Worm (Caenorhabditis elegans) whole organism, L1 larva: ENCODE data around the gene nspc-9.
A peak's percentile ranks its signal among the peaks of the same experiment; 100 is the strongest.
"Not testable (repeated sequence)": the region's sequence is repeated elsewhere in the genome, so short reads cannot be mapped to it uniquely, and the experiment has no call there.

Experiments
- ama-1 ChIP-seq: fragments of 150-350 bp; optimal IDR thresholded peaks from 2 replicates; lab custom pipeline; 2014
- ceh-8 ChIP-seq: fragments of 200-800 bp; sonication (Bioruptor generic); optimal IDR thresholded peaks from 2 replicates; lab custom pipeline; 2018; ENCODE audit warnings: mild to moderate bottlenecking, missing genetic modification characterization, moderate library complexity, missing compliant biosample characterization
- ceh-82 ChIP-seq, 3 experiments: fragments of 150-350 bp in 1 of 3; sonication (generic microtip) in 2 of 3; optimal IDR thresholded peaks; 2 replicates each; lab custom pipeline; 2014 to 2017; ENCODE audit warnings: missing biosample characterization in 3 of 3, missing genetic modification characterization in 3 of 3
- efl-3 ChIP-seq: fragments of 200-800 bp; sonication (Bioruptor generic); optimal IDR thresholded peaks from 2 replicates; lab custom pipeline; 2018; ENCODE audit warnings: mild to moderate bottlenecking, missing genetic modification characterization, missing compliant biosample characterization
- egl-27 ChIP-seq, 2 experiments: fragments of 150-350 bp in 1 of 2; sonication (generic microtip); optimal IDR thresholded peaks; 3 replicates each; lab custom pipeline; 2017 to 2018; ENCODE audit warnings: missing biosample characterization in 2 of 2, missing genetic modification characterization in 2 of 2, missing genetic modification reagents in 2 of 2
- elt-2 ChIP-seq: sonication (generic microtip); optimal IDR thresholded peaks from 2 replicates; lab custom pipeline; 2016; ENCODE audit warnings: missing genetic modification characterization, mild to moderate bottlenecking, inconsistent platforms, missing compliant biosample characterization, missing genetic modification reagents
- elt-3 ChIP-seq, 6 experiments: fragments of 150-350 bp in 1 of 6; sonication (generic microtip); optimal IDR thresholded peaks; 2 replicates each; lab custom pipeline; 2017 to 2018; ENCODE audit warnings: missing biosample characterization in 6 of 6, missing genetic modification characterization in 6 of 6, inconsistent platforms in 1 of 6
- fkh-10 ChIP-seq: sonication (generic microtip); optimal IDR thresholded peaks from 2 replicates; lab custom pipeline; 2017; ENCODE audit warnings: missing biosample characterization, missing genetic modification reagents, missing genetic modification characterization
- grh-1 ChIP-seq: fragments of 200-800 bp; sonication (Bioruptor generic); IDR thresholded peaks from 2 replicates; pipeline ENCODE4 v1.3.6; 2022; ENCODE audit warnings: missing genetic modification reagents, missing genetic modification characterization, missing compliant biosample characterization
- hlh-17 ChIP-seq: fragments of 200-800 bp; sonication (Bioruptor generic); optimal IDR thresholded peaks from 2 replicates; lab custom pipeline; 2018; ENCODE audit warnings: missing genetic modification characterization, mild to moderate bottlenecking, missing compliant biosample characterization, moderate library complexity, borderline replicate concordance
- hlh-4 ChIP-seq: sonication (generic microtip); optimal IDR thresholded peaks from 2 replicates; lab custom pipeline; 2016; ENCODE audit warnings: mild to moderate bottlenecking, missing genetic modification characterization, missing compliant biosample characterization
- lin-14 ChIP-seq: fragments of 200-800 bp; sonication (Bioruptor generic); optimal IDR thresholded peaks from 2 replicates; lab custom pipeline; 2018; ENCODE audit warnings: mild to moderate bottlenecking, missing genetic modification characterization, moderate library complexity, missing compliant biosample characterization
- lin-15B ChIP-seq: fragments of 150-350 bp; sonication (generic microtip); optimal IDR thresholded peaks from 3 replicates; lab custom pipeline; 2014; ENCODE audit warnings: missing biosample characterization, missing genetic modification characterization
- lin-39 ChIP-seq: fragments of 150-350 bp; optimal IDR thresholded peaks from 2 replicates; lab custom pipeline; 2014; ENCODE audit warnings: missing biosample characterization, missing genetic modification reagents, missing genetic modification characterization
- lir-3 ChIP-seq: sonication (generic microtip); optimal IDR thresholded peaks from 2 replicates; lab custom pipeline; 2016; ENCODE audit warnings: mild to moderate bottlenecking, missing genetic modification characterization, moderate library complexity, missing compliant biosample characterization; ENCODE audit not compliant: poor library complexity
- mep-1 ChIP-seq: fragments of 150-350 bp; optimal IDR thresholded peaks from 2 replicates; lab custom pipeline; 2014; ENCODE audit warnings: missing biosample characterization, missing genetic modification characterization
- nhr-11 ChIP-seq: fragments of 150-350 bp; optimal IDR thresholded peaks from 2 replicates; lab custom pipeline; 2014; ENCODE audit warnings: missing biosample characterization, missing genetic modification characterization
- nhr-237 ChIP-seq: fragments of 150-350 bp; optimal IDR thresholded peaks from 2 replicates; lab custom pipeline; 2014; ENCODE audit warnings: missing biosample characterization, missing genetic modification characterization
- nhr-85 ChIP-seq: sonication (generic microtip); peaks from one replicate; lab custom pipeline; 2016; ENCODE audit warnings: missing genetic modification characterization, inconsistent platforms, missing compliant biosample characterization
- pag-3 ChIP-seq: sonication (generic microtip); optimal IDR thresholded peaks from 2 replicates; lab custom pipeline; 2017; ENCODE audit warnings: missing genetic modification characterization, mild to moderate bottlenecking, missing compliant biosample characterization, antibody characterized with exemption, borderline replicate concordance; ENCODE audit not compliant: insufficient read depth
- pax-3 ChIP-seq: fragments of 200-800 bp; sonication (Bioruptor generic); optimal IDR thresholded peaks from 2 replicates; lab custom pipeline; 2018; ENCODE audit warnings: mild to moderate bottlenecking, missing genetic modification characterization, moderate library complexity, missing compliant biosample characterization
- sptf-1 ChIP-seq: fragments of 150-350 bp; optimal IDR thresholded peaks from 2 replicates; lab custom pipeline; 2014; ENCODE audit warnings: missing biosample characterization, missing genetic modification characterization
- unc-62 ChIP-seq: fragments of 150-350 bp; optimal IDR thresholded peaks from 2 replicates; lab custom pipeline; 2014; ENCODE audit warnings: missing biosample characterization, missing genetic modification reagents, missing genetic modification characterization
- ztf-11 ChIP-seq, 2 experiments: sonication (generic microtip); optimal IDR thresholded peaks; 2 replicates each; lab custom pipeline; 2016 to 2017; ENCODE audit warnings: missing genetic modification characterization in 2 of 2, missing biosample characterization in 1 of 2, missing compliant biosample characterization in 1 of 2

nspc-9 gene

ce11 chrX:12302755-12303154 lies 40.4 kb downstream of the nspc-9 start, which contains the start of gene dot-1.3:
Gene dot-1.3 (minus strand): TSS chrX:12302855.
- not testable (repeated sequence) for TF ChIP-seq nhr-237 (tag; lab: Kevin White, UChicago); mep-1; nhr-11
- TF ChIP-seq, all 84 proteins: peak for 0; not testable (repeated sequence) for 84

- no peak for TF ChIP-seq hlh-17 (GFP tag; lab: Kevin White, UChicago)
- no peak for TF ChIP-seq lir-3 (tag; lab: Kevin White, UChicago)
- TF ChIP-seq elt-3 (tag; optimal IDR thresholded peaks at IDR 0.05; lab: Kevin White, UChicago) = no peak
- peak; percentile 1 for TF ChIP-seq nhr-85 (tag; lab: Kevin White, UChicago)
Measured at ce11 chrX:12299834-12300233, 43.3 kb downstream of the nspc-9 start, which contains the start of gene W06D11.5. Gene W06D11.5 (plus strand): TSS chrX:12300134.

ce11 chrX:12298324-12298723 lies 44.9 kb downstream of the nspc-9 start, which contains the start of gene W06D11.3:
Gene W06D11.3 (plus strand): TSS chrX:12298683.
- TF ChIP-seq sptf-1 (tag; lab: Kevin White, UChicago) (no peak), efl-3 (GFP tag; lab: Kevin White, UChicago) (no peak), ztf-11 (tag; optimal IDR thresholded peaks at IDR 0.05; lab: Kevin White, UChicago) (no peak), lir-3 (tag; lab: Kevin White, UChicago) (no peak), pag-3 (tag; lab: Kevin White, UChicago) (no peak), mep-1 (no peak), hlh-17 (GFP tag; lab: Kevin White, UChicago) (no peak), lin-39 (tag; lab: Kevin White, UChicago) (no peak)

ce11 chrX:12296392-12296791 lies 46.8 kb downstream of the nspc-9 start, which contains the start of gene W06D11.2:
Gene W06D11.2 (minus strand): TSS chrX:12296730.
- TF ChIP-seq unc-62 (no peak), ztf-11 (tag; optimal IDR thresholded peaks at IDR 0.05; lab: Kevin White, UChicago) (no peak), fkh-10 (GFP tag; lab: Kevin White, UChicago) (no peak), efl-3 (GFP tag; lab: Kevin White, UChicago) (no peak), lin-14 (GFP tag; lab: Kevin White, UChicago) (no peak), pax-3 (tag; lab: Kevin White, UChicago) (no peak), ama-1 (lab: Kevin White, UChicago) (no peak), lin-15B (tag; lab: Kevin White, UChicago) (no peak), ceh-82 (tag; optimal IDR thresholded peaks at IDR 0.05; lab: Kevin White, UChicago) (no peak), hlh-4 (tag; lab: Kevin White, UChicago) (no peak), egl-27 (tag; optimal IDR thresholded peaks at IDR 0.05; lab: Kevin White, UChicago) (no peak), hlh-17 (GFP tag; lab: Kevin White, UChicago) (no peak)

- TF ChIP-seq grh-1 (no peak), elt-2 (tag; lab: Kevin White, UChicago) (no peak), ceh-8 (no peak), lin-15B (tag; lab: Kevin White, UChicago) (no peak)
Measured at ce11 chrX:12294263-12294662, 48.9 kb downstream of the nspc-9 start, which contains the start of gene W06D11.1. Gene W06D11.1 (plus strand): TSS chrX:12294563.
